Fruit fly (Drosophila melanogaster): ENCODE results near the gene CG13245.

DNA sequence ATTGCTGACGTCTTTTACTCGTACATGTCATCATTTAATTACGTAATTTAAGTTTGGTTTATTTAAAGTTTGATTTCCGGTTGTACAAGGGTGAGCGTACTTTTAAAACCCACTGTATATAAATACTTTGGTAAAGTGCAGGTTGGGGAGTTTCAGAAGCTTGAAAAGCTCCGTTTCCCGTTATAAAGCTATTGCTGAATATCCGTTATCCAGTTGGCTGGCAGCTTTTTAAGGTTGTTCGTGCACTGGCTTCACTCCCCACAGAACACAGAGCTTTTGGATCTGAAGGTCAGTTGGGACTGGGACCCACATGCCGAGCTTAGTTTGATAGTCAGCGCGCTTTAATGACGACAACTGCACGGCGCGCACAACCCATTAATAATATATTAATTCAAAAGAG lies 37.6 kb downstream of the CG13245 start, which contains the start of the genes BicC and CG45084:
- no peak for TF ChIP-seq CTCF (optimal IDR thresholded peaks at IDR 0.05)
- TF ChIP-seq CG8478 (optimal IDR thresholded peaks at IDR 0.05), result no peak

All from S2 (cell line).